Worm (Caenorhabditis elegans) whole organism, L2 larva: ENCODE data around the gene fbxb-54.

ENCODE experiments used
- Y55F3AM.14 ChIP-seq: fragments of 200-800 bp; sonication (Bioruptor generic); optimal IDR thresholded peaks from 2 replicates; lab custom pipeline; 2018; ENCODE audit warnings: mild to moderate bottlenecking, missing genetic modification characterization, missing compliant biosample characterization
- aly-2 ChIP-seq: fragments of 150-350 bp; optimal IDR thresholded peaks from 2 replicates; lab custom pipeline; 2014; ENCODE audit warnings: missing biosample characterization, missing genetic modification characterization
- elt-1 ChIP-seq: fragments of 150-350 bp; optimal IDR thresholded peaks from 2 replicates; lab custom pipeline; 2014; ENCODE audit warnings: missing biosample characterization, missing genetic modification characterization
- lin-11 ChIP-seq: fragments of 150-350 bp; sonication (generic microtip); optimal IDR thresholded peaks from 2 replicates; lab custom pipeline; 2014; ENCODE audit warnings: missing biosample characterization, missing genetic modification characterization, inconsistent platforms, mixed read lengths
- lin-13 ChIP-seq: fragments of 150-350 bp; optimal IDR thresholded peaks from 2 replicates; lab custom pipeline; 2014; ENCODE audit warnings: missing biosample characterization, missing genetic modification reagents, missing genetic modification characterization
- lin-39 ChIP-seq: fragments of 150-350 bp; optimal IDR thresholded peaks from 2 replicates; lab custom pipeline; 2014; ENCODE audit warnings: missing biosample characterization, missing genetic modification reagents, missing genetic modification characterization
- nhr-129 ChIP-seq: fragments of 150-350 bp; optimal IDR thresholded peaks from 2 replicates; lab custom pipeline; 2014; ENCODE audit warnings: missing biosample characterization, missing genetic modification characterization
- nhr-23 ChIP-seq: fragments of 150-350 bp; optimal IDR thresholded peaks from 2 replicates; lab custom pipeline; 2014; ENCODE audit warnings: missing biosample characterization, missing genetic modification reagents, missing genetic modification characterization
- nhr-237 ChIP-seq: fragments of 150-350 bp; optimal IDR thresholded peaks from 2 replicates; lab custom pipeline; 2014; ENCODE audit warnings: missing biosample characterization, missing genetic modification characterization
- nhr-25 ChIP-seq: fragments of 150-350 bp; sonication (generic microtip); optimal IDR thresholded peaks from 3 replicates; lab custom pipeline; 2014; ENCODE audit warnings: missing biosample characterization, missing genetic modification characterization
- nhr-77 ChIP-seq: fragments of 150-350 bp; optimal IDR thresholded peaks from 2 replicates; lab custom pipeline; 2014; ENCODE audit warnings: missing biosample characterization, missing genetic modification characterization
- unc-39 ChIP-seq: fragments of 150-350 bp; optimal IDR thresholded peaks from 2 replicates; lab custom pipeline; 2014; ENCODE audit warnings: missing biosample characterization, missing genetic modification characterization
- unc-62 ChIP-seq: fragments of 150-350 bp; optimal IDR thresholded peaks from 2 replicates; lab custom pipeline; 2014; ENCODE audit warnings: missing biosample characterization, missing genetic modification reagents, missing genetic modification characterization
- zag-1 ChIP-seq: fragments of 150-350 bp; optimal IDR thresholded peaks from 2 replicates; lab custom pipeline; 2014; ENCODE audit warnings: missing biosample characterization, missing genetic modification characterization

- TF ChIP-seq elt-1 (no peak), nhr-77 (no peak), nhr-129 (tag; lab: Kevin White, UChicago) (no peak), unc-39 (tag; lab: Kevin White, UChicago) (no peak), aly-2 (no peak), nhr-25 (tag; lab: Kevin White, UChicago) (no peak), lin-11 (no peak), nhr-237 (tag; lab: Kevin White, UChicago) (no peak), Y55F3AM.14 (GFP tag; lab: Kevin White, UChicago) (no peak), lin-13 (GFP tag; lab: Kevin White, UChicago) (no peak), unc-62 (GFP tag; lab: Kevin White, UChicago) (no peak), zag-1 (no peak), lin-39 (tag; lab: Kevin White, UChicago) (no peak), nhr-23 (tag; lab: Kevin White, UChicago) (no peak)
Measured at ce11 chrII:1571032-1571431, 14.9 kb upstream of the fbxb-54 start, which contains the start of gene fbxb-46.
